Fruit fly (Drosophila melanogaster): ENCODE results near the gene CG18641.

Gene CG18641

DNA sequence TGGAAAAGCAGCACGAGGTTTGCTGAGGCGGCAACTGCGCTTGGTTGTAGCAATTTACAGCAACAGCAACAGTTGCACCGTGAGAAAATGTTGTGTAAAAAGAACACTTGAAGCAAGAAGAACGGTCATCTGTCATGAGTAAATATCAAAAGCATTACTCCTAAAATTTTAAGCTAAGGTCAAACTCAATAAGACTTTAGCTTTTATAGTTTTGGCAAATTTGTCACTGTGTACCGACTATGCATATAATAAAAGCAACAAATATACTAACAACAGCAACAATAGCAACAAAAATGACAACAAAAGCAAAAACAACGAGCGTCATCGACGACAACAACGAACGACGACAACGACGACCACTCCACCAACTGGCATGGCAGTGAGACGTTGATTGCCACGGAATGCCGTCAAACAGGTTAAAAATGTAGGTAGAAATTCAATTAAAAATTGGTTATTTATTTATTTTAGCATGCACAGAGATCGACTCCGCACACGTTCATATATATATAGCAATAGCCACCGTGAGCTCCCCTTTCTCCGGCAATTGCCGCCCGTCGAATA, 18.5 kb upstream of the CG18641 start (continued):
- TF ChIP-seq CG11695 (GFP tag; IDR thresholded peaks at IDR 0.05) (peak; percentile 83), Ets97D (GFP tag; optimal IDR thresholded peaks at IDR 0.05) (peak; percentile 48), CG2120 (GFP tag; optimal IDR thresholded peaks at IDR 0.05) (peak; percentile 30), Dip2 (GFP tag; IDR thresholded peaks at IDR 0.05) (no peak), Doc3 (GFP tag; IDR thresholded peaks at IDR 0.05; ENCODE audit: partially characterized antibody) (no peak), caup (GFP tag; optimal IDR thresholded peaks at IDR 0.05; ENCODE audit: severe bottlenecking) (peak; percentile 64), fd96Cb (tag; optimal IDR thresholded peaks at IDR 0.05) (peak; percentile 83), CG3995 (GFP tag; optimal IDR thresholded peaks at IDR 0.05) (no peak), Hey (tag; optimal IDR thresholded peaks at IDR 0.05) (no peak), dpn (GFP tag; optimal IDR thresholded peaks at IDR 0.05) (peak; percentile 87 to 88), ato (GFP tag; IDR thresholded peaks at IDR 0.05; ENCODE audit: partially characterized antibody) (no peak), Mrtf (GFP tag; IDR thresholded peaks at IDR 0.05) (peak; percentile 79), CG3163 (GFP tag; optimal IDR thresholded peaks at IDR 0.05) (peak; percentile 55), CG6791 (GFP tag; IDR thresholded peaks at IDR 0.05; ENCODE audit: partially characterized antibody) (no peak), Lim3 (GFP tag; IDR thresholded peaks at IDR 0.05) (peak; percentile 58), CG9817 (tag; optimal IDR thresholded peaks at IDR 0.05) (peak; percentile 82), H15 (GFP tag; IDR thresholded peaks at IDR 0.05) (peak; percentile 84), ranshi (GFP tag; IDR thresholded peaks at IDR 0.05) (peak; percentile 85), CG7372 (GFP tag; IDR thresholded peaks at IDR 0.05) (peak; percentile 75), chif (GFP tag; optimal IDR thresholded peaks at IDR 0.05) (peak; percentile 83 to 86), Dek (tag; optimal IDR thresholded peaks at IDR 0.05) (peak; percentile 68), phol (tag; optimal IDR thresholded peaks at IDR 0.05) (peak; percentile 82), tx (GFP tag; optimal IDR thresholded peaks at IDR 0.05) (peak; percentile 63), Meics (GFP tag; optimal IDR thresholded peaks at IDR 0.05) (peak; percentile 44), bigmax (GFP tag; optimal IDR thresholded peaks at IDR 0.05) (no peak), abd-A (tag; optimal IDR thresholded peaks at IDR 0.05) (no peak), twi (tag; optimal IDR thresholded peaks at IDR 0.05) (peak; percentile 67), klu (GFP tag; IDR thresholded peaks at IDR 0.05) (peak; percentile 42; the same call in 1 of the 2 replicates), CG7928 (GFP tag; optimal IDR thresholded peaks at IDR 0.05) (no peak), CG18599 (GFP tag; optimal IDR thresholded peaks at IDR 0.05) (peak; percentile 60), stwl (tag; optimal IDR thresholded peaks at IDR 0.05) (no peak), danr (GFP tag; IDR thresholded peaks at IDR 0.05) (peak; percentile 70), CG11398 (GFP tag; optimal IDR thresholded peaks at IDR 0.05) (peak; percentile 73), CG8388 (GFP tag; optimal IDR thresholded peaks at IDR 0.05) (peak; percentile 86), Xrp1 (GFP tag; IDR thresholded peaks at IDR 0.05) (peak; percentile 79), CG11696 (GFP tag; IDR thresholded peaks at IDR 0.05) (peak; percentile 48), D (optimal IDR thresholded peaks at IDR 0.05) (no peak), D (GFP tag; optimal IDR thresholded peaks at IDR 0.05) (peak; percentile 73), Side (GFP tag; optimal IDR thresholded peaks at IDR 0.05) (peak; percentile 79), CG33213 (GFP tag; optimal IDR thresholded peaks at IDR 0.05) (peak; percentile 79), H2.0 (GFP tag; IDR thresholded peaks at IDR 0.05) (peak; percentile 87), CG13775 (GFP tag; optimal IDR thresholded peaks at IDR 0.05) (peak; percentile 41), Poxn (GFP tag; IDR thresholded peaks at IDR 0.05) (no peak), unpg (GFP tag; optimal IDR thresholded peaks at IDR 0.05) (peak; percentile 88), CG10321 (GFP tag; IDR thresholded peaks at IDR 0.05) (peak; percentile 53; the same call in 1 of the 2 replicates), sisA (GFP tag; IDR thresholded peaks at IDR 0.05) (peak; percentile 92), B-H1 (GFP tag; IDR thresholded peaks at IDR 0.05) (peak; percentile 76), dan (GFP tag; IDR thresholded peaks at IDR 0.05) (no peak), nmo (GFP tag; optimal IDR thresholded peaks at IDR 0.05) (peak; percentile 91), tio (GFP tag; optimal IDR thresholded peaks at IDR 0.05) (peak; percentile 67), Hr3 (GFP tag; optimal IDR thresholded peaks at IDR 0.05) (peak; percentile 73)

All from whole organism, embryonic.